Worm (Caenorhabditis elegans): ENCODE measurements around the gene Y51A2A.5.
"Not testable (repeated sequence)": the region's sequence is repeated elsewhere in the genome, so short reads cannot be mapped to it uniquely, and the experiment has no call there.

Y51A2A.5 gene

ce11 chrV:18299313-18299712 is 707 bp downstream of the Y51A2A.5 start:
- no peak for TF ChIP-seq unc-62 (GFP tag; optimal IDR thresholded peaks at IDR 0.05)
- no peak for TF ChIP-seq ztf-11 (tag; optimal IDR thresholded peaks at IDR 0.05)
- TF ChIP-seq tbx-8 (GFP tag; optimal IDR thresholded peaks at IDR 0.05), result no peak
- TF ChIP-seq snpc-4 (tag; optimal IDR thresholded peaks at IDR 0.05), result no peak
- no peak for TF ChIP-seq ham-2 (GFP tag; optimal IDR thresholded peaks at IDR 0.05)
- no peak for TF ChIP-seq nhr-28 (tag; optimal IDR thresholded peaks at IDR 0.05)

DNA sequence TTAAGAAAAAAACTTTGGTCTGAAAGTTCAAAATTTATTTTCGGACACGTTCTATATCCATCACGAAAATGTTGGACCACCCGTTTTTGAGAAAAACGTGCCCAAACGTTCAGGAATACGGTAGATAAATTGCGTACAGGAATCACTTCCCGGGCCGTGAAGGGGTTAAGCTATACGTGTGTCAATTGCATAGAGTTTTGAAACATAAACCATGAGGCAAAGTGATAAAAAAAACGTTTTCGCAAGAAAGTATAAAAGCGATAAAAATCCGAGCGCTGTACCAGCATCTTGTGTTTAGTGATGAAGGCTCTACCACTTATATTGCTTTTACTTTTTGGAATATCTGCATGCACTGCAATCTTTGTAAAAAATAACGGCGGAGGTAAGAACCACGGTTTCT is 3.8 kb downstream of the Y51A2A.5 start, which contains the start of gene Y51A2A.6:
Y51A2A.6 (plus strand) TSS at position 301 of the 400 bp plus-strand sequence.
- TF ChIP-seq nhr-2 (tag; optimal IDR thresholded peaks at IDR 0.05); unc-120 (tag; optimal IDR thresholded peaks at IDR 0.05; ENCODE audit: poor library complexity, severe bottlenecking); M03D4.4 (tag; optimal IDR thresholded peaks at IDR 0.05): not testable (repeated sequence)

DNA sequence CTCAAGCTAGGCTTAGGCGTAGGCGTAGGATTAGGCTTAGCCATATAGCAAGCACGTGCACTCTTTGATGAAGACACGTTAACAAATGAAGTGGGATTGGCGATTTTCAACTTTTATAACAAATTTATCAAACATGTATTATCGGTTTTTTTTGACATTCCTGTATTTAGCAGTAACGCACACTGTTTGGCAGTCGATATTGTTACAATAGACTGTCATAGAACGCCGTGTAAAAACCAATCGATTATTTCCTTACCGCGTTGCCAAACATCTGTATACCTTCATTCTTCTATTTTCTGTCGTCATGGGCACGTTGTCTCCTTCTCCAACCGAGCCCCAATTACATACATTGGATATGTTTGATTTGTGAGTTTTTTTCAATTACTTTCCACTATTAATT is 19.7 kb downstream of the Y51A2A.5 start, which contains the start of gene fbxb-119:
fbxb-119 (plus strand) TSS at position 301 of the 400 bp plus-strand sequence.
- no peak for TF ChIP-seq ces-1 (GFP tag; optimal IDR thresholded peaks at IDR 0.05)
- no peak for TF ChIP-seq mep-1 (tag; optimal IDR thresholded peaks at IDR 0.05)
- no peak for TF ChIP-seq sem-2 (GFP tag; optimal IDR thresholded peaks at IDR 0.05)
- TF ChIP-seq hlh-1 (tag; optimal IDR thresholded peaks at IDR 0.05), result no peak
- no peak for TF ChIP-seq ceh-43 (GFP tag; optimal IDR thresholded peaks at IDR 0.05)
- TF ChIP-seq nhr-237 (tag; optimal IDR thresholded peaks at IDR 0.05), result no peak
- no peak for TF ChIP-seq nhr-2 (tag; optimal IDR thresholded peaks at IDR 0.05)
- TF ChIP-seq ceh-39 (tag; optimal IDR thresholded peaks at IDR 0.05), result no peak
- TF ChIP-seq flh-1 (GFP tag; optimal IDR thresholded peaks at IDR 0.05), result no peak
- no peak for TF ChIP-seq tbx-8 (GFP tag; optimal IDR thresholded peaks at IDR 0.05)
- TF ChIP-seq ztf-11 (tag; optimal IDR thresholded peaks at IDR 0.05), result no peak
- no peak for TF ChIP-seq nhr-12 (tag; optimal IDR thresholded peaks at IDR 0.05)
- TF ChIP-seq M03D4.4 (tag; optimal IDR thresholded peaks at IDR 0.05), result no peak
- TF ChIP-seq ceh-83 (GFP tag; optimal IDR thresholded peaks at IDR 0.05), result no peak
- no peak for TF ChIP-seq zip-8 (tag; optimal IDR thresholded peaks at IDR 0.05)
- TF ChIP-seq unc-120 (tag; optimal IDR thresholded peaks at IDR 0.05; ENCODE audit: poor library complexity, severe bottlenecking), result no peak
- no peak for TF ChIP-seq elt-3 (tag; optimal IDR thresholded peaks at IDR 0.05)

ce11 chrV:18323231-18323630 is 24.6 kb downstream of the Y51A2A.5 start, which contains the start of gene B0462.5:
Gene B0462.5 (minus strand): TSS chrV:18323331.
- TF ChIP-seq blmp-1 (tag; optimal IDR thresholded peaks at IDR 0.05) (no peak), unc-39 (tag; optimal IDR thresholded peaks at IDR 0.05) (no peak), ces-1 (GFP tag; optimal IDR thresholded peaks at IDR 0.05) (no peak), mep-1 (tag; optimal IDR thresholded peaks at IDR 0.05) (no peak), lin-13 (tag; optimal IDR thresholded peaks at IDR 0.05) (no peak), elt-3 (tag; optimal IDR thresholded peaks at IDR 0.05) (no peak), nhr-12 (tag; optimal IDR thresholded peaks at IDR 0.05) (no peak), flh-1 (GFP tag; optimal IDR thresholded peaks at IDR 0.05) (no peak), ham-2 (GFP tag; optimal IDR thresholded peaks at IDR 0.05) (no peak), ztf-11 (tag; optimal IDR thresholded peaks at IDR 0.05) (no peak), tbx-8 (GFP tag; optimal IDR thresholded peaks at IDR 0.05) (no peak), bed-3 (GFP tag; optimal IDR thresholded peaks at IDR 0.05) (no peak), lsy-2 (tag; optimal IDR thresholded peaks at IDR 0.05) (no peak), M03D4.4 (tag; optimal IDR thresholded peaks at IDR 0.05) (no peak), drap-1 (GFP tag; optimal IDR thresholded peaks at IDR 0.05) (no peak), mab-5 (tag; optimal IDR thresholded peaks at IDR 0.05) (no peak)

ce11 chrV:18324525-18324924 is 25.9 kb downstream of the Y51A2A.5 start:
- TF ChIP-seq unc-62 (GFP tag; optimal IDR thresholded peaks at IDR 0.05) (no peak), flh-1 (GFP tag; optimal IDR thresholded peaks at IDR 0.05) (no peak), mls-2 (tag; optimal IDR thresholded peaks at IDR 0.05) (no peak), ceh-43 (GFP tag; optimal IDR thresholded peaks at IDR 0.05) (no peak), nhr-76 (tag; optimal IDR thresholded peaks at IDR 0.05) (no peak), sem-2 (GFP tag; optimal IDR thresholded peaks at IDR 0.05) (no peak), bed-3 (GFP tag; optimal IDR thresholded peaks at IDR 0.05) (no peak), mab-5 (tag; optimal IDR thresholded peaks at IDR 0.05) (no peak), elt-1 (tag; optimal IDR thresholded peaks at IDR 0.05; ENCODE audit: borderline replicate concordance, insufficient read depth) (no peak), unc-39 (tag; optimal IDR thresholded peaks at IDR 0.05) (no peak), ham-2 (GFP tag; optimal IDR thresholded peaks at IDR 0.05) (no peak), ceh-39 (tag; optimal IDR thresholded peaks at IDR 0.05) (no peak), nhr-28 (tag; optimal IDR thresholded peaks at IDR 0.05) (no peak), ztf-11 (tag; optimal IDR thresholded peaks at IDR 0.05) (no peak), tbx-8 (GFP tag; optimal IDR thresholded peaks at IDR 0.05) (no peak), nhr-237 (tag; optimal IDR thresholded peaks at IDR 0.05) (no peak)

Measured in whole organism, mixed stage, embryonic.